Worm (Caenorhabditis elegans): ENCODE measurements around the gene C30G7.5.

ce11 chrV:14909331-14909835 is 45.1 kb downstream of the C30G7.5 start, which contains the start of gene H12D21.9:
- TF ChIP-seq sptf-1 (tag; optimal IDR thresholded peaks at IDR 0.05) (no peak), elt-3 (tag; optimal IDR thresholded peaks at IDR 0.05) (no peak), nhr-2 (tag; optimal IDR thresholded peaks at IDR 0.05) (no peak), unc-39 (tag; optimal IDR thresholded peaks at IDR 0.05) (no peak), unc-62 (GFP tag; optimal IDR thresholded peaks at IDR 0.05) (no peak), mep-1 (tag; optimal IDR thresholded peaks at IDR 0.05) (no peak), elt-1 (tag; optimal IDR thresholded peaks at IDR 0.05; ENCODE audit: borderline replicate concordance, insufficient read depth) (no peak), lsy-2 (tag; optimal IDR thresholded peaks at IDR 0.05) (no peak), blmp-1 (tag; optimal IDR thresholded peaks at IDR 0.05) (no peak), nhr-237 (tag; optimal IDR thresholded peaks at IDR 0.05) (no peak), cnd-1 (tag; optimal IDR thresholded peaks at IDR 0.05) (no peak), pha-4 (tag; optimal IDR thresholded peaks at IDR 0.05) (no peak), ztf-11 (tag; optimal IDR thresholded peaks at IDR 0.05) (no peak), mls-2 (tag; optimal IDR thresholded peaks at IDR 0.05) (no peak)

All from whole organism, mixed stage, embryonic.